Worm (Caenorhabditis elegans): ENCODE results near the gene ccep-97.

ccep-97 gene

DNA sequence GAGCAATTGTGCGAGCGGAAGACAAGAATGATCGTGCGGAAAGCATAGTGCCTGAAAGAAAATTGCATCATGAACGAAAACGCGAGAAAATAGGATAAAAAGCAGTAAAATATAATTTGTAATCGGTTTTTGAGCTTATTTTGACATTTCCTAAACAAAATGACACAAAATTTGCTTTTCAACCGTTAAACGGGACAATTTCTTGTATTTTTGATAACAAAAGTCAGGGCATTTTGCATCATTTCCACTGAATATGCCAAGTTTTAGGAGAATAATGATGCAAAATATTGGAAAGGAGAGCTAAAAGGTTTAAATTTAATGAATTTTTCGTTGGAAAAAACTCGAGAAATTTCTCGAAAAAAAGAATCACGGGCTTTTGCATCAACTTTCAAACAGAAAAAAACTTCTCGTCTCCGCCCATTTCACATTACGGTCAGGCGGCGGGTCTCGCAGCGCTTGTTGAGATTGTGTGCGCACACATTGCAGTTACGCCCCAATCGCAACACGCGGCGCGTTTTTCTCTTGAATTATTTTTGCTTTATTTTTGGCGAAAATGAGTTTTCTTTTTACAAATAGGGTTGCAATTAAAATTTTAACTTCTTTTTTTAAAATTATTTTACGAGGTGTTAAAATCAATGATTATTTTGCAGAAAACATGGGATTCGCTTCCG is 8.4 kb upstream of the ccep-97 start, which contains the start of the genes hsp-6 and C37H5.5 (continued):
- TF ChIP-seq Y56A3A.18 (GFP tag; IDR thresholded peaks at IDR 0.05) (no peak), egrh-3 (GFP tag; IDR thresholded peaks at IDR 0.05) (peak; percentile 26; the same call in 1 of the 2 replicates), attf-5 (GFP tag; optimal IDR thresholded peaks at IDR 0.05) (peak; percentile 75), D2030.7 (GFP tag; IDR thresholded peaks at IDR 0.05) (peak; percentile 72), chd-7 (tag; optimal IDR thresholded peaks at IDR 0.05) (no peak), zim-3 (tag; optimal IDR thresholded peaks at IDR 0.05) (no peak), ceh-27 (GFP tag; optimal IDR thresholded peaks at IDR 0.05) (peak; percentile 73), pbrm-1 (GFP tag; IDR thresholded peaks at IDR 0.05) (peak; percentile 85), lsy-27 (tag; optimal IDR thresholded peaks at IDR 0.05; ENCODE audit: borderline replicate concordance, insufficient read depth) (no peak), somi-1 (GFP tag; optimal IDR thresholded peaks at IDR 0.05) (peak; percentile 56), ceh-100 (GFP tag; IDR thresholded peaks at IDR 0.05) (peak; percentile 79), ccch-3 (GFP tag; optimal IDR thresholded peaks at IDR 0.05) (no peak), atf-7 (tag; optimal IDR thresholded peaks at IDR 0.05) (no peak), F39B2.1 (GFP tag; IDR thresholded peaks at IDR 0.05) (no peak), ceh-91 (GFP tag; IDR thresholded peaks at IDR 0.05) (peak; percentile 59; the same call in 1 of the 2 replicates), madf-3 (GFP tag; IDR thresholded peaks at IDR 0.05) (no peak), ztf-18 (tag; optimal IDR thresholded peaks at IDR 0.05) (peak; percentile 47), Y53G8AR.9 (GFP tag; conservative IDR thresholded peaks at IDR 0.05) (peak; percentile 82), F10E7.11 (tag; optimal IDR thresholded peaks at IDR 0.05) (no peak), hsf-1 (GFP tag; IDR thresholded peaks at IDR 0.05) (peak; percentile 91), F23B12.7 (tag; optimal IDR thresholded peaks at IDR 0.05; ENCODE audit: insufficient read depth) (peak; percentile 90)

DNA sequence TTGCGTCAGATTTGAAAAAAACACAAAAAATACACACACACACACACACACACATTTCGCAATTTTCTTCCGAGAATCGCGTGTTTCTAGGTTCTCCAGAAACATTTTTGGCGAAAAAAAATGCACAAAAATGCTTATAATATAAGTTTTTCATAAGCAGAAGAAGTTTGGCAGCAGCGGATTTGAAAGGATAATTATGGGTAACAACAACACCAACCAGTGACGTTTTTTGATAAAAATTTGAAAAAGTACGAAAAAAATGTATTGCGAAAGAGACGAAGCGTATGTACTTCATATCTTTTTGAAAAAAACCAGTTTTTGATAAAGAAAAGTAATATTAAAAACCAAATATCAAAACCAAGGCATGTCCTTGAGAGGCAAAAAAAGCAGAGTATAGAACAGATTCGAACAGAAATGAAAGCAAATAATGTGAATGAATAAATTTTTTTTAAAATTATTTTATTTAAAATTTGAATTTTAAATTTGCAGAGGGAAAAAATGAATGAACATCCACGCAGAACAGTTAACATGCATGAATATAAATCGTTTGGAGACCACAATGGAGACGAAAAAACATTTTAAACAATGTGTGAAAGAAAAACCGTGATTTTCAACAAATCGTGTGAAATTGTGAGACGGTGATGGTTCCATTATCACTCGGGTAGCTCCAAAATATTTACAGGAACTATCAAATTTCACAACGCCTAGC is 5.4 kb upstream of the ccep-97 start:
- no peak for TF ChIP-seq snpc-1.3 (tag; optimal IDR thresholded peaks at IDR 0.05; ENCODE audit: insufficient read depth)
- TF ChIP-seq akir-1 (GFP tag; optimal IDR thresholded peaks at IDR 0.05): no peak
- TF ChIP-seq T07F8.4 (tag; optimal IDR thresholded peaks at IDR 0.05): peak; percentile 30
- peak; percentile 33 for TF ChIP-seq ccch-3 (GFP tag; optimal IDR thresholded peaks at IDR 0.05)
- no peak for TF ChIP-seq Y53F4B.3 (GFP tag; IDR thresholded peaks at IDR 0.05)
- peak; percentile 25 for TF ChIP-seq attf-5 (GFP tag; optimal IDR thresholded peaks at IDR 0.05)
- TF ChIP-seq rcor-1 (GFP tag; IDR thresholded peaks at IDR 0.05): no peak
- peak; percentile 14 for TF ChIP-seq F49E8.2 (tag; optimal IDR thresholded peaks at IDR 0.05; ENCODE audit: insufficient read depth)
- TF ChIP-seq ama-1 (optimal IDR thresholded peaks at IDR 0.05): peak; percentile 80
- peak; percentile 18 to 62 for TF ChIP-seq ama-1 (GFP tag; optimal IDR thresholded peaks at IDR 0.05)
- TF ChIP-seq F52B5.7 (tag; optimal IDR thresholded peaks at IDR 0.05): peak; percentile 74
- no peak for TF ChIP-seq attf-3 (GFP tag; conservative IDR thresholded peaks at IDR 0.05)
- peak; percentile 83 for TF ChIP-seq F57C9.4 (tag; optimal IDR thresholded peaks at IDR 0.05)
- no peak for TF ChIP-seq F57A8.1 (GFP tag; optimal IDR thresholded peaks at IDR 0.05)
- TF ChIP-seq hlh-12 (tag; optimal IDR thresholded peaks at IDR 0.05): no peak
- peak; percentile 68 for TF ChIP-seq ZK185.1 (tag; optimal IDR thresholded peaks at IDR 0.05; ENCODE audit: poor library complexity, severe bottlenecking)
- TF ChIP-seq die-1 (tag; optimal IDR thresholded peaks at IDR 0.05): peak; percentile 43
- TF ChIP-seq ets-4 (GFP tag; optimal IDR thresholded peaks at IDR 0.05): no peak
- TF ChIP-seq cebp-1 (GFP tag; IDR thresholded peaks at IDR 0.05): peak; percentile 80
- TF ChIP-seq cebp-1 (tag; optimal IDR thresholded peaks at IDR 0.05): peak; percentile 96
- TF ChIP-seq F22D6.2 (tag; optimal IDR thresholded peaks at IDR 0.05): no peak
- peak; percentile 1 for TF ChIP-seq lsl-1 (GFP tag; optimal IDR thresholded peaks at IDR 0.05)
- peak; percentile 85 for TF ChIP-seq ceh-79 (tag; optimal IDR thresholded peaks at IDR 0.05)
- no peak for TF ChIP-seq ztf-18 (tag; optimal IDR thresholded peaks at IDR 0.05)
- no peak for TF ChIP-seq ceh-91 (GFP tag; IDR thresholded peaks at IDR 0.05)
- no peak for TF ChIP-seq ztf-22 (GFP tag; optimal IDR thresholded peaks at IDR 0.05)
- TF ChIP-seq hrde-1 (tag; optimal IDR thresholded peaks at IDR 0.05; ENCODE audit: borderline replicate concordance): peak; percentile 62
- TF ChIP-seq Y79H2A.3 (GFP tag; conservative IDR thresholded peaks at IDR 0.05): no peak

All from whole organism, young adult.